Fruit fly (Drosophila melanogaster) whole organism, wandering third instar larva: ENCODE results near the gene Sod1.

Experiments
- Dif ChIP-seq: fragments of 200-275, 200-300 bp; sonication (Bioruptor generic); optimal IDR thresholded peaks from 2 replicates; lab custom pipeline; 2018; ENCODE audit warnings: missing biosample characterization, missing genetic modification characterization; ENCODE audit not compliant: partially characterized antibody
- Hr78 ChIP-seq: fragments of >200 bp; optimal IDR thresholded peaks from 2 replicates; lab custom pipeline; 2017; ENCODE audit warnings: missing biosample characterization, missing genetic modification characterization
- Hr83 ChIP-seq: fragments of 200-300 bp; sonication (Bioruptor generic); optimal IDR thresholded peaks from 2 replicates; lab custom pipeline; 2016; ENCODE audit warnings: missing biosample characterization, mild to moderate bottlenecking, missing genetic modification characterization, moderate library complexity; ENCODE audit not compliant: poor library complexity, severe bottlenecking
- Mio ChIP-seq: sonication (Bioruptor generic); optimal IDR thresholded peaks from 2 replicates; lab custom pipeline; 2016; ENCODE audit warnings: missing biosample characterization, missing genetic modification characterization
- OdsH ChIP-seq: fragments of 200-800 bp; sonication (Bioruptor generic); optimal IDR thresholded peaks from 2 replicates; lab custom pipeline; 2016; ENCODE audit warnings: missing biosample characterization, mild to moderate bottlenecking, missing genetic modification characterization
- Sp1 ChIP-seq: fragments of 200-800 bp; sonication (Bioruptor generic); optimal IDR thresholded peaks from 3 replicates; lab custom pipeline; 2019; ENCODE audit warnings: missing biosample characterization, mild to moderate bottlenecking, missing genetic modification characterization, moderate library complexity
- br ChIP-seq: fragments of 200-800 bp; sonication (Bioruptor generic); optimal IDR thresholded peaks from 2 replicates; lab custom pipeline; 2016; ENCODE audit warnings: missing biosample characterization, missing genetic modification characterization
- fru ChIP-seq: fragments of 200-800 bp; sonication (Bioruptor generic); optimal IDR thresholded peaks from 3 replicates; lab custom pipeline; 2016; ENCODE audit warnings: missing biosample characterization, mild to moderate bottlenecking, missing genetic modification characterization
- pan ChIP-seq: fragments of >200 bp; optimal IDR thresholded peaks from 2 replicates; lab custom pipeline; 2017
- psq ChIP-seq: fragments of 200-800 bp; sonication (Bioruptor generic); optimal IDR thresholded peaks from 3 replicates; lab custom pipeline; 2017; ENCODE audit warnings: missing biosample characterization, mild to moderate bottlenecking, missing genetic modification characterization, moderate library complexity
- rgr ChIP-seq: fragments of 200-800 bp; sonication (Bioruptor generic); optimal IDR thresholded peaks from 3 replicates; lab custom pipeline; 2016; ENCODE audit warnings: missing biosample characterization, mild to moderate bottlenecking, missing genetic modification characterization
- sv ChIP-seq: fragments of 200-800 bp; sonication (Bioruptor generic); optimal IDR thresholded peaks from 3 replicates; lab custom pipeline; 2016; ENCODE audit warnings: missing biosample characterization, missing genetic modification characterization

dm6 chr3L:11097982-11098663 lies 15.4 kb downstream of the Sod1 start, which contains the start of the genes Irbp18 and APP-BP1:
- TF ChIP-seq sv (GFP tag; lab: Kevin White, UChicago) (peak; percentile 97), pan (lab: Kevin White, UChicago) (no peak), psq (peak; percentile 91), Hr78 (GFP tag; lab: Kevin White, UChicago) (no peak), OdsH (GFP tag; lab: Kevin White, UChicago) (peak; percentile 94), br (peak; percentile 95), fru (GFP tag; lab: Kevin White, UChicago) (peak; percentile 96), rgr (peak; percentile 95), Hr83 (GFP tag; lab: Kevin White, UChicago) (peak; percentile 82), Mio (GFP tag; lab: Kevin White, UChicago) (peak; percentile 39), Dif (GFP tag; lab: Kevin White, UChicago) (no peak), Sp1 (GFP tag; lab: Kevin White, UChicago) (peak; percentile 93)
